Fruit fly (Drosophila melanogaster) whole organism, embryonic: ENCODE data around the gene tinc.
A peak's percentile ranks its signal among the peaks of the same experiment; 100 is the strongest.

ENCODE experiments used
- Antp ChIP-seq: fragments of 200-800 bp; sonication (Bioruptor generic); optimal IDR thresholded peaks from 3 replicates; lab custom pipeline; 2016; ENCODE audit warnings: missing biosample characterization, missing genetic modification characterization
- Atf-2 ChIP-seq: fragments of 200-800 bp; sonication (Bioruptor generic); optimal IDR thresholded peaks from 2 replicates; lab custom pipeline; 2016; ENCODE audit warnings: missing biosample characterization, missing genetic modification characterization
- Bdp1 ChIP-seq: fragments of 200-800 bp; sonication (Bioruptor generic); optimal IDR thresholded peaks from 3 replicates; lab custom pipeline; 2016; ENCODE audit warnings: missing biosample characterization, missing genetic modification characterization
- Blimp-1 ChIP-seq: fragments of 200-800 bp; sonication (Bioruptor generic); optimal IDR thresholded peaks from 3 replicates; lab custom pipeline; 2018; ENCODE audit warnings: missing biosample characterization, missing genetic modification characterization, mild to moderate bottlenecking, moderate library complexity, missing genetic modification reagents
- C15 ChIP-seq: fragments of 200-800 bp; sonication (Bioruptor generic); IDR thresholded peaks from 3 replicates; pipeline ENCODE4 v1.3.6; 2022; ENCODE audit warnings: missing biosample characterization, missing genetic modification characterization
- CG11247 ChIP-seq: fragments of 200-800 bp; sonication (Bioruptor generic); IDR thresholded peaks from 2 replicates; pipeline ENCODE4 v1.3.6; 2022; ENCODE audit warnings: missing biosample characterization, missing genetic modification characterization
- CG11456 ChIP-seq: fragments of 200-800 bp; sonication (Bioruptor generic); IDR thresholded peaks from 3 replicates; pipeline ENCODE4 v1.3.6; 2022; ENCODE audit warnings: missing biosample characterization, missing genetic modification characterization
- CG12769 ChIP-seq: fragments of 200-800 bp; sonication (Bioruptor generic); optimal IDR thresholded peaks from 2 replicates; lab custom pipeline; 2019; ENCODE audit warnings: missing biosample characterization, mild to moderate bottlenecking, missing genetic modification characterization, moderate library complexity
- CG17186 ChIP-seq: fragments of 200-800 bp; sonication (Bioruptor generic); optimal IDR thresholded peaks from 3 replicates; lab custom pipeline; 2017; ENCODE audit warnings: missing biosample characterization, missing genetic modification reagents, missing genetic modification characterization
- CG1792 ChIP-seq: fragments of 200-800 bp; sonication (Bioruptor generic); optimal IDR thresholded peaks from 2 replicates; lab custom pipeline; 2016; ENCODE audit warnings: missing biosample characterization, missing genetic modification characterization
- CG18599 ChIP-seq: fragments of 200-800 bp; sonication (Bioruptor generic); optimal IDR thresholded peaks from 3 replicates; lab custom pipeline; 2017; ENCODE audit warnings: missing biosample characterization, missing genetic modification characterization, mild to moderate bottlenecking, moderate library complexity, missing genetic modification reagents
- CG2120 ChIP-seq: fragments of 200-800 bp; sonication (Bioruptor generic); optimal IDR thresholded peaks from 3 replicates; lab custom pipeline; 2016; ENCODE audit warnings: missing biosample characterization, missing genetic modification characterization
- CG2678 ChIP-seq: fragments of 200-800 bp; sonication (Bioruptor generic); optimal IDR thresholded peaks from 3 replicates; lab custom pipeline; 2019; ENCODE audit warnings: missing biosample characterization, mild to moderate bottlenecking, missing genetic modification characterization, moderate library complexity
- CG34422 ChIP-seq: fragments of 200-800 bp; sonication (Bioruptor generic); IDR thresholded peaks from 3 replicates; pipeline ENCODE4 v1.3.6; 2022; ENCODE audit warnings: missing biosample characterization, missing genetic modification characterization
- CG3726 ChIP-seq: fragments of 200-800 bp; sonication (Bioruptor generic); IDR thresholded peaks from 3 replicates; pipeline ENCODE4, ENCODE4 v1.3.6; 2022; ENCODE audit warnings: missing biosample characterization, missing genetic modification characterization
- CG5245 ChIP-seq: fragments of 200-800 bp; sonication (Bioruptor generic); optimal IDR thresholded peaks from 3 replicates; lab custom pipeline; 2016; ENCODE audit warnings: missing biosample characterization, missing genetic modification characterization
- CG6175 ChIP-seq: fragments of 200-800 bp; sonication (Bioruptor generic); IDR thresholded peaks from 3 replicates; pipeline ENCODE4 v1.3.6; 2022; ENCODE audit warnings: missing biosample characterization, missing genetic modification characterization
- CG6791 ChIP-seq: fragments of 200-800 bp; sonication (Bioruptor generic); IDR thresholded peaks from 3 replicates; pipeline ENCODE4 v1.3.6; 2022; ENCODE audit warnings: missing biosample characterization, missing genetic modification characterization; ENCODE audit not compliant: partially characterized antibody
- CG7372 ChIP-seq: fragments of 200-800 bp; sonication (Bioruptor generic); IDR thresholded peaks from 2 replicates; pipeline ENCODE4 v1.3.6; 2022; ENCODE audit warnings: missing biosample characterization, missing genetic modification characterization
- CG8089 ChIP-seq: fragments of 200-800 bp; sonication (Bioruptor generic); optimal IDR thresholded peaks from 3 replicates; lab custom pipeline; 2016; ENCODE audit warnings: missing biosample characterization, missing genetic modification characterization
- CG8281 ChIP-seq: fragments of 200-800 bp; sonication (Bioruptor generic); optimal IDR thresholded peaks from 2 replicates; lab custom pipeline; 2018; ENCODE audit warnings: missing biosample characterization, mild to moderate bottlenecking, missing genetic modification characterization, moderate library complexity
- CG9797 ChIP-seq: fragments of 200-800 bp; sonication (Bioruptor generic); optimal IDR thresholded peaks from 3 replicates; lab custom pipeline; 2018; ENCODE audit warnings: missing biosample characterization, mild to moderate bottlenecking, missing genetic modification characterization
- Dref ChIP-seq: fragments of 200-800 bp; sonication (Bioruptor generic); IDR thresholded peaks from 2 replicates; pipeline ENCODE4 v1.3.6; 2022; ENCODE audit warnings: missing biosample characterization, missing genetic modification characterization
- Eip74EF ChIP-seq, 2 experiments: fragments of 200-800 bp in 1 of 2; fragments of >200 bp in 1 of 2; sonication (Bioruptor generic) in 1 of 2; optimal IDR thresholded peaks; 2 replicates each; lab custom pipeline; 2017 to 2019; ENCODE audit warnings: missing biosample characterization in 2 of 2, missing genetic modification characterization in 2 of 2, mild to moderate bottlenecking in 1 of 2, moderate library complexity in 1 of 2
- Ets65A ChIP-seq: fragments of 200-800 bp; sonication (Bioruptor generic); peaks from one replicate; lab custom pipeline; 2016; ENCODE audit warnings: missing biosample characterization, missing genetic modification characterization
- Mad ChIP-seq: fragments of 200-800 bp; sonication (Bioruptor generic); optimal IDR thresholded peaks from 2 replicates; lab custom pipeline; 2016; ENCODE audit warnings: missing biosample characterization, missing genetic modification characterization
- Max ChIP-seq: fragments of 200-800 bp; sonication (Bioruptor generic); optimal IDR thresholded peaks from 2 replicates; lab custom pipeline; 2016; ENCODE audit warnings: missing biosample characterization, mild to moderate bottlenecking, missing genetic modification characterization
- Myb ChIP-seq: fragments of 200-800 bp; sonication (Bioruptor generic); optimal IDR thresholded peaks from 2 replicates; lab custom pipeline; 2016; ENCODE audit warnings: missing biosample characterization, missing genetic modification characterization
- Nf-YA ChIP-seq: fragments of 200-800 bp; sonication (Bioruptor generic); IDR thresholded peaks from 2 replicates; pipeline ENCODE4 v1.3.6; 2022; ENCODE audit warnings: missing biosample characterization, missing genetic modification characterization
- Nf-YB ChIP-seq: fragments of 200-800 bp; sonication (Bioruptor generic); optimal IDR thresholded peaks from 3 replicates; lab custom pipeline; 2019; ENCODE audit warnings: missing biosample characterization, mild to moderate bottlenecking, missing genetic modification characterization, moderate library complexity
- Opbp ChIP-seq: fragments of 200-800 bp; sonication (Bioruptor generic); IDR thresholded peaks from 3 replicates; pipeline ENCODE4 v1.3.6; 2022; ENCODE audit warnings: missing biosample characterization, missing genetic modification characterization; ENCODE audit not compliant: partially characterized antibody
- Rx ChIP-seq: fragments of 200-800 bp; sonication (Bioruptor generic); IDR thresholded peaks from 2 replicates; pipeline ENCODE4 v1.3.6; 2022; ENCODE audit warnings: missing biosample characterization, missing genetic modification characterization
- abd-A ChIP-seq: fragments of 200-800 bp; sonication (Bioruptor generic); optimal IDR thresholded peaks from 3 replicates; lab custom pipeline; 2019; ENCODE audit warnings: missing biosample characterization, mild to moderate bottlenecking, missing genetic modification characterization, moderate library complexity
- ac ChIP-seq: fragments of 200-800 bp; sonication (Bioruptor generic); optimal IDR thresholded peaks from 3 replicates; lab custom pipeline; 2017; ENCODE audit warnings: missing biosample characterization, mild to moderate bottlenecking, missing genetic modification characterization
- bbx ChIP-seq: fragments of 200-800 bp; sonication (Bioruptor generic); IDR thresholded peaks from 2 replicates; pipeline ENCODE4 v1.3.6; 2022; ENCODE audit warnings: missing biosample characterization, missing genetic modification characterization; ENCODE audit not compliant: partially characterized antibody
- chinmo ChIP-seq: fragments of 200-800 bp; sonication (Bioruptor generic); IDR thresholded peaks from 4 replicates; pipeline ENCODE4 v1.3.6; 2022; ENCODE audit warnings: missing biosample characterization, missing genetic modification characterization; ENCODE audit not compliant: partially characterized antibody
- chm ChIP-seq: fragments of 200-800 bp; sonication (Bioruptor generic); IDR thresholded peaks from 2 replicates; pipeline ENCODE4 v1.3.6; 2022; ENCODE audit warnings: missing biosample characterization, missing genetic modification characterization
- danr ChIP-seq: fragments of 200-800 bp; sonication (Bioruptor generic); IDR thresholded peaks from 2 replicates; pipeline ENCODE4 v1.3.6; 2022; ENCODE audit warnings: missing biosample characterization, missing genetic modification characterization
- grn ChIP-seq: fragments of 200-800 bp; sonication (Bioruptor generic); optimal IDR thresholded peaks from 3 replicates; lab custom pipeline; 2017; ENCODE audit warnings: missing biosample characterization, missing genetic modification characterization
- gro ChIP-seq: fragments of 200-800 bp; sonication (Bioruptor generic); optimal IDR thresholded peaks from 2 replicates; lab custom pipeline; 2016; ENCODE audit warnings: missing biosample characterization, missing genetic modification characterization
- gsb ChIP-seq: fragments of 200-800 bp; sonication (Bioruptor generic); IDR thresholded peaks from 2 replicates; pipeline ENCODE4 v1.3.6; 2022; ENCODE audit warnings: missing biosample characterization, missing genetic modification characterization
- insv ChIP-seq, 2 experiments: fragments of 200-800 bp; sonication (Bioruptor generic); optimal IDR thresholded peaks; 3 replicates each; lab custom pipeline; 2016 to 2018; ENCODE audit warnings: missing biosample characterization in 2 of 2, missing genetic modification characterization in 2 of 2
- mld ChIP-seq: fragments of 200-800 bp; sonication (Bioruptor generic); IDR thresholded peaks from 3 replicates; pipeline ENCODE4 v1.3.6; 2022; ENCODE audit warnings: missing biosample characterization, missing genetic modification characterization; ENCODE audit not compliant: partially characterized antibody
- onecut ChIP-seq: fragments of 200-800 bp; sonication (Bioruptor generic); IDR thresholded peaks from 2 replicates; pipeline ENCODE4 v1.3.6; 2022; ENCODE audit warnings: missing biosample characterization, missing genetic modification characterization
- sens-2 ChIP-seq: fragments of 200-800 bp; sonication (Bioruptor generic); IDR thresholded peaks from 2 replicates; pipeline ENCODE4 v1.3.6; 2022; ENCODE audit warnings: missing biosample characterization, missing genetic modification characterization
- sr ChIP-seq: fragments of 200-800 bp; sonication (Bioruptor generic); IDR thresholded peaks from 3 replicates; pipeline ENCODE4 v1.3.6; 2022; ENCODE audit warnings: missing biosample characterization, missing genetic modification characterization
- ttk ChIP-seq: fragments of 200-800 bp; sonication (Bioruptor generic); IDR thresholded peaks from 2 replicates; pipeline ENCODE4 v2.1.2; 2022; ENCODE audit warnings: missing biosample characterization, missing genetic modification characterization
- twi ChIP-seq: fragments of 200-800 bp; optimal IDR thresholded peaks from 2 replicates; lab custom pipeline; 2019; ENCODE audit warnings: missing biosample characterization, mild to moderate bottlenecking, missing genetic modification characterization, moderate library complexity
- usp ChIP-seq: fragments of >200 bp; optimal IDR thresholded peaks from 2 replicates; lab custom pipeline; 2017; ENCODE audit warnings: missing biosample characterization, missing genetic modification characterization
- vvl ChIP-seq: fragments of 200-800 bp; sonication (Bioruptor generic); IDR thresholded peaks from 2 replicates; pipeline ENCODE4 v1.3.6; 2022; ENCODE audit warnings: missing biosample characterization, missing genetic modification characterization
- wor ChIP-seq: fragments of 200-800 bp; sonication (Bioruptor generic); IDR thresholded peaks from 2 replicates; pipeline ENCODE4 v1.3.6; 2022; ENCODE audit warnings: missing biosample characterization, missing genetic modification characterization
- z ChIP-seq: fragments of 200-800 bp; sonication (Bioruptor generic); IDR thresholded peaks from 3 replicates; pipeline ENCODE4 v1.3.6; 2022; ENCODE audit warnings: missing biosample characterization, missing genetic modification characterization
- zen ChIP-seq: fragments of 200-800 bp; sonication (Bioruptor generic); optimal IDR thresholded peaks from 3 replicates; lab custom pipeline; 2018; ENCODE audit warnings: missing biosample characterization, mild to moderate bottlenecking, missing genetic modification characterization, moderate library complexity

Gene tinc

DNA sequence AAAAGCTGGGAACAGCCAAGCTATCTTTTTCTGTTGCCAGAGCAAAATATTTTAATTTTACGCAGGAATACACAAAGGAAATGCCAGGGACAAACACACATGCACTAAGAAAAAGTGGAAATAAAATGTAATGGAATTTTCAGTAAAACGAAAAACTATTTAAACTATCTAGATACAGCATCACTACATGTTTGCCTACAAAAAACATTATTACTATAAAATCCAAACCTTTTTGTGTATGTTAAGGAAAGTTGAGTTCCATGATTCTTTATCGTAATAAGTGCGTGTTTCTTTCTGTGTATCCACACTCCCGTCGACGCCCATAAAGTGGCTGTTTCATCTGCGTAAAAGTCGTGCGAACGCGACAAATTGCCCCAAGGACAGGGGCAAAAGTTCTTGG is 37.8 kb downstream of the tinc start (continued):
- TF ChIP-seq CG1792 (GFP tag; lab: Kevin White, UChicago) = no peak
- no peak for TF ChIP-seq Dref
- TF ChIP-seq onecut = no peak
- no peak for TF ChIP-seq vvl (GFP tag; lab: Robert Waterston, UW)
- TF ChIP-seq gsb (GFP tag; lab: Robert Waterston, UW) = no peak
- TF ChIP-seq CG11247 (GFP tag; lab: Robert Waterston, UW) = no peak
- TF ChIP-seq CG17186 (GFP tag; lab: Kevin White, UChicago) = no peak
- TF ChIP-seq CG2678 (tag; lab: Kevin White, UChicago) = peak; percentile 59
- TF ChIP-seq CG18599 (GFP tag; lab: Kevin White, UChicago) = peak; percentile 43
- TF ChIP-seq Ets65A = no peak
- no peak for TF ChIP-seq Myb (GFP tag; lab: Kevin White, UChicago)
- TF ChIP-seq Nf-YA = no peak
- TF ChIP-seq chinmo = no peak
- TF ChIP-seq CG2120 = peak; percentile 46
- no peak for TF ChIP-seq Antp (GFP tag; lab: Kevin White, UChicago)
- no peak for TF ChIP-seq C15 (GFP tag; lab: Robert Waterston, UW)
- no peak for TF ChIP-seq twi (tag; lab: Kevin White, UChicago)
- no peak for TF ChIP-seq Mad
- TF ChIP-seq CG12769 (tag; lab: Kevin White, UChicago) = no peak
- no peak for TF ChIP-seq ac (GFP tag; lab: Kevin White, UChicago)
- no peak for TF ChIP-seq Max (GFP tag; lab: Kevin White, UChicago)
- no peak for TF ChIP-seq Bdp1 (GFP tag; lab: Kevin White, UChicago)
- TF ChIP-seq Atf-2 (GFP tag; lab: Kevin White, UChicago) = no peak
- TF ChIP-seq CG3726 (GFP tag; lab: Robert Waterston, UW) = no peak
- no peak for TF ChIP-seq CG11456 (GFP tag; lab: Robert Waterston, UW)
- no peak for TF ChIP-seq sens-2 (GFP tag; lab: Robert Waterston, UW)
- no peak for TF ChIP-seq CG8089 (GFP tag; lab: Kevin White, UChicago)
- TF ChIP-seq gro (GFP tag; lab: Kevin White, UChicago) = no peak
- TF ChIP-seq CG6175 (GFP tag; lab: Robert Waterston, UW) = no peak
- TF ChIP-seq Rx (GFP tag; lab: Robert Waterston, UW) = no peak
- no peak for TF ChIP-seq zen (tag; lab: Kevin White, UChicago)
- no peak for TF ChIP-seq abd-A (tag; lab: Kevin White, UChicago)
- no peak for TF ChIP-seq ttk (GFP tag; lab: Robert Waterston, UW)
- TF ChIP-seq CG9797 (GFP tag; lab: Kevin White, UChicago) = no peak
- no peak for TF ChIP-seq danr (GFP tag; lab: Robert Waterston, UW)
- TF ChIP-seq CG8281 (tag; lab: Kevin White, UChicago) = no peak
- TF ChIP-seq usp (GFP tag; lab: Kevin White, UChicago) = no peak
- TF ChIP-seq wor (GFP tag; lab: Robert Waterston, UW) = no peak
- no peak for TF ChIP-seq CG7372
- TF ChIP-seq insv (GFP tag; optimal IDR thresholded peaks at IDR 0.05; lab: Kevin White, UChicago) = no peak
- TF ChIP-seq bbx (GFP tag; lab: Robert Waterston, UW) = no peak
- no peak for TF ChIP-seq Eip74EF (GFP tag; optimal IDR thresholded peaks at IDR 0.05; lab: Kevin White, UChicago)
- TF ChIP-seq Blimp-1 (GFP tag; lab: Kevin White, UChicago) = peak; percentile 7
- no peak for TF ChIP-seq chm (GFP tag; lab: Robert Waterston, UW)
- TF ChIP-seq Opbp (GFP tag; lab: Robert Waterston, UW) = no peak
- no peak for TF ChIP-seq Nf-YB (GFP tag; lab: Kevin White, UChicago)
- no peak for TF ChIP-seq CG6791 (GFP tag; lab: Robert Waterston, UW)
- TF ChIP-seq CG34422 (GFP tag; lab: Robert Waterston, UW) = no peak
- TF ChIP-seq sr (GFP tag; lab: Robert Waterston, UW) = no peak
- TF ChIP-seq grn (GFP tag; lab: Kevin White, UChicago) = no peak
- no peak for TF ChIP-seq z (GFP tag; lab: Robert Waterston, UW)
- TF ChIP-seq mld (GFP tag; lab: Robert Waterston, UW) = no peak
- TF ChIP-seq CG5245 (GFP tag; lab: Kevin White, UChicago) = no peak
